Worm (Caenorhabditis elegans) whole organism, L3 larva: ENCODE data around the gene fah-1.
A peak's percentile ranks its signal among the peaks of the same experiment; 100 is the strongest.

Source experiments
- R02D3.7 ChIP-seq: fragments of 150-350 bp; optimal IDR thresholded peaks from 2 replicates; lab custom pipeline; 2014; ENCODE audit warnings: missing biosample characterization, missing genetic modification characterization
- aly-2 ChIP-seq: fragments of 150-350 bp; optimal IDR thresholded peaks from 2 replicates; lab custom pipeline; 2014; ENCODE audit warnings: missing biosample characterization, missing genetic modification characterization
- ama-1 ChIP-seq: fragments of 150-350 bp; optimal IDR thresholded peaks from 2 replicates; lab custom pipeline; 2018
- ceh-16 ChIP-seq: sonication (generic microtip); optimal IDR thresholded peaks from 2 replicates; lab custom pipeline; 2017; ENCODE audit warnings: missing biosample characterization, missing genetic modification characterization
- ceh-28 ChIP-seq: fragments of 150-350 bp; optimal IDR thresholded peaks from 2 replicates; lab custom pipeline; 2014; ENCODE audit warnings: missing biosample characterization, missing genetic modification reagents, missing genetic modification characterization
- ceh-82 ChIP-seq: fragments of 150-350 bp; optimal IDR thresholded peaks from 2 replicates; lab custom pipeline; 2014; ENCODE audit warnings: missing biosample characterization, missing genetic modification characterization
- daf-12 ChIP-seq: fragments of 150-350 bp; optimal IDR thresholded peaks from 2 replicates; lab custom pipeline; 2014; ENCODE audit warnings: missing biosample characterization, missing genetic modification reagents, missing genetic modification characterization
- egl-27 ChIP-seq: sonication (generic microtip); optimal IDR thresholded peaks from 4 replicates; lab custom pipeline; 2017; ENCODE audit warnings: missing biosample characterization, missing genetic modification reagents, missing genetic modification characterization
- egl-5 ChIP-seq: fragments of 150-350 bp; optimal IDR thresholded peaks from 2 replicates; lab custom pipeline; 2017; ENCODE audit warnings: missing biosample characterization, missing genetic modification reagents, missing genetic modification characterization, inconsistent platforms
- elt-1 ChIP-seq: fragments of 150-350 bp; optimal IDR thresholded peaks from 2 replicates; lab custom pipeline; 2014; ENCODE audit warnings: missing biosample characterization, missing genetic modification characterization
- elt-2 ChIP-seq: sonication (generic microtip); optimal IDR thresholded peaks from 2 replicates; lab custom pipeline; 2016; ENCODE audit warnings: missing genetic modification reagents, mild to moderate bottlenecking, missing genetic modification characterization, missing compliant biosample characterization
- elt-3 ChIP-seq, 3 experiments: fragments of 150-350 bp in 1 of 3; sonication (generic microtip) in 2 of 3; optimal IDR thresholded peaks; 2 replicates in 2 of 3; 4 replicates in 1 of 3; lab custom pipeline; 2014 to 2017; ENCODE audit warnings: missing biosample characterization in 3 of 3, missing genetic modification characterization in 3 of 3
- eor-1 ChIP-seq, 2 experiments: fragments of 150-350 bp; optimal IDR thresholded peaks; 2 replicates each; lab custom pipeline; 2014 to 2018; ENCODE audit warnings: missing biosample characterization in 2 of 2, missing genetic modification characterization in 2 of 2
- fkh-2 ChIP-seq: fragments of 150-350 bp; optimal IDR thresholded peaks from 2 replicates; lab custom pipeline; 2014; ENCODE audit warnings: missing biosample characterization, missing genetic modification reagents, missing genetic modification characterization
- fos-1 ChIP-seq: fragments of 150-350 bp; optimal IDR thresholded peaks from 2 replicates; lab custom pipeline; 2014; ENCODE audit warnings: missing biosample characterization, missing genetic modification characterization
- jun-1 ChIP-seq: fragments of 150-350 bp; optimal IDR thresholded peaks from 2 replicates; lab custom pipeline; 2014; ENCODE audit warnings: missing biosample characterization, missing genetic modification reagents, missing genetic modification characterization
- lin-15B ChIP-seq: fragments of 150-350 bp; optimal IDR thresholded peaks from 2 replicates; lab custom pipeline; 2014; ENCODE audit warnings: missing biosample characterization, missing genetic modification characterization
- lin-39 ChIP-seq: fragments of 150-350 bp; optimal IDR thresholded peaks from 2 replicates; lab custom pipeline; 2018; ENCODE audit warnings: missing biosample characterization, missing genetic modification reagents, missing genetic modification characterization
- lsy-12 ChIP-seq: sonication (generic microtip); optimal IDR thresholded peaks from 2 replicates; lab custom pipeline; 2016; ENCODE audit warnings: mild to moderate bottlenecking, missing genetic modification characterization, missing compliant biosample characterization
- mdl-1 ChIP-seq: fragments of 150-350 bp; optimal IDR thresholded peaks from 2 replicates; lab custom pipeline; 2014; ENCODE audit warnings: missing biosample characterization, missing genetic modification characterization
- nhr-12 ChIP-seq: fragments of 150-350 bp; optimal IDR thresholded peaks from 2 replicates; lab custom pipeline; 2014; ENCODE audit warnings: missing biosample characterization, missing genetic modification characterization
- nhr-23 ChIP-seq: fragments of 150-350 bp; optimal IDR thresholded peaks from 2 replicates; lab custom pipeline; 2014; ENCODE audit warnings: missing biosample characterization, missing genetic modification reagents, missing genetic modification characterization
- nhr-237 ChIP-seq: fragments of 150-350 bp; optimal IDR thresholded peaks from 2 replicates; lab custom pipeline; 2014; ENCODE audit warnings: missing biosample characterization, missing genetic modification characterization
- nhr-25 ChIP-seq: sonication (generic microtip); optimal IDR thresholded peaks from 2 replicates; lab custom pipeline; 2017; ENCODE audit warnings: missing biosample characterization, missing genetic modification characterization
- nhr-28 ChIP-seq: fragments of 150-350 bp; optimal IDR thresholded peaks from 2 replicates; lab custom pipeline; 2014; ENCODE audit warnings: missing biosample characterization, missing genetic modification characterization
- nhr-43 ChIP-seq: sonication (generic microtip); optimal IDR thresholded peaks from 2 replicates; lab custom pipeline; 2016; ENCODE audit warnings: mild to moderate bottlenecking, missing genetic modification characterization, missing compliant biosample characterization; ENCODE audit not compliant: poor library complexity, severe bottlenecking
- nhr-67 ChIP-seq: fragments of 150-350 bp; optimal IDR thresholded peaks from 2 replicates; lab custom pipeline; 2014; ENCODE audit warnings: missing biosample characterization, missing genetic modification characterization
- pha-4 ChIP-seq: fragments of 150-350 bp; optimal IDR thresholded peaks from 2 replicates; lab custom pipeline; 2014; ENCODE audit warnings: missing biosample characterization, missing genetic modification reagents, missing genetic modification characterization
- pqm-1 ChIP-seq: fragments of 150-350 bp; optimal IDR thresholded peaks from 2 replicates; lab custom pipeline; 2017; ENCODE audit warnings: missing biosample characterization, missing genetic modification characterization, inconsistent platforms
- skn-1 ChIP-seq: fragments of 150-350 bp; optimal IDR thresholded peaks from 2 replicates; lab custom pipeline; 2014; ENCODE audit warnings: missing biosample characterization, missing genetic modification characterization
- snpc-4 ChIP-seq: fragments of 150-350 bp; optimal IDR thresholded peaks from 2 replicates; lab custom pipeline; 2014; ENCODE audit warnings: missing biosample characterization, missing genetic modification characterization
- tbx-2 ChIP-seq: sonication (generic microtip); optimal IDR thresholded peaks from 2 replicates; lab custom pipeline; 2016; ENCODE audit warnings: mild to moderate bottlenecking, missing genetic modification characterization, missing compliant biosample characterization

The fah-1 gene

ce11 chrX:6456567-6456966, 7.9 kb upstream of the fah-1 start, which contains the start of gene pept-1:
TSS of gene pept-1 (plus strand) at chrX:6456872.
- peak; percentile 98 for TF ChIP-seq elt-2 (tag; lab: Kevin White, UChicago)
- TF ChIP-seq aly-2 (tag; lab: Kevin White, UChicago), result no peak
- TF ChIP-seq pqm-1, result peak; percentile 94
- TF ChIP-seq nhr-43, result no peak
- no peak for TF ChIP-seq egl-5
- TF ChIP-seq pha-4 (tag; lab: Kevin White, UChicago), result peak; percentile 16
- TF ChIP-seq skn-1 (tag; lab: Kevin White, UChicago), result peak; percentile 32
- TF ChIP-seq ama-1 (lab: Kevin White, UChicago), result no peak
- TF ChIP-seq nhr-25 (tag; lab: Kevin White, UChicago), result no peak

DNA sequence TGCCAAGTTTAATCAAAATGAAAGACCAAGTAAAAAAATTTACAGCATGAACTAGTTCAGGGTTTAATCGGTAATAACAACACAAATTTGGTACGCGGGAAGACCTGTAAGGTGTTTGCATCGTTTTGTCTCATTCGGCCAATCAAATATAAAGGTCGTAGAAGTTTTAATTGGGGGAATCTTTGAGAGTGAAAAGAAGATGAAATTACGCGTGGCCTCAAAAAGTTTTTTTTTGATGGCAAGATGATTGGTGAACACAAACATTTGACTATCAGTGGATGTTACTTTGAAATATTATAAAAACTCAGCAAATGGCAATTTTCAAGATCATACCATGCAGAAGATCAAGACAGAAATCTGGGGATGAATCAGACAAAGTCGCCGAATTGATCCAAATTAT, 6.4 kb upstream of the fah-1 start, which contains the start of gene nas-33:
Gene nas-33, minus strand, starts transcription at position 101 of the 400 bp plus-strand sequence.
- no peak for TF ChIP-seq snpc-4 (tag; lab: Kevin White, UChicago)
- no peak for TF ChIP-seq pqm-1
- TF ChIP-seq mdl-1 (tag; lab: Kevin White, UChicago), result no peak
- no peak for TF ChIP-seq pha-4 (tag; lab: Kevin White, UChicago)
- TF ChIP-seq egl-5, result no peak
- no peak for TF ChIP-seq lin-39 (tag; lab: Kevin White, UChicago)
- TF ChIP-seq ceh-28 (tag; lab: Kevin White, UChicago), result no peak
- no peak for TF ChIP-seq fos-1 (tag; lab: Kevin White, UChicago)
- no peak for TF ChIP-seq egl-27 (tag; lab: Kevin White, UChicago)
- no peak for TF ChIP-seq nhr-237
- TF ChIP-seq fkh-2 (tag; lab: Kevin White, UChicago), result no peak
- no peak for TF ChIP-seq daf-12
- no peak for TF ChIP-seq elt-1 (tag; lab: Kevin White, UChicago)
- TF ChIP-seq nhr-28 (tag; lab: Kevin White, UChicago), result no peak

DNA sequence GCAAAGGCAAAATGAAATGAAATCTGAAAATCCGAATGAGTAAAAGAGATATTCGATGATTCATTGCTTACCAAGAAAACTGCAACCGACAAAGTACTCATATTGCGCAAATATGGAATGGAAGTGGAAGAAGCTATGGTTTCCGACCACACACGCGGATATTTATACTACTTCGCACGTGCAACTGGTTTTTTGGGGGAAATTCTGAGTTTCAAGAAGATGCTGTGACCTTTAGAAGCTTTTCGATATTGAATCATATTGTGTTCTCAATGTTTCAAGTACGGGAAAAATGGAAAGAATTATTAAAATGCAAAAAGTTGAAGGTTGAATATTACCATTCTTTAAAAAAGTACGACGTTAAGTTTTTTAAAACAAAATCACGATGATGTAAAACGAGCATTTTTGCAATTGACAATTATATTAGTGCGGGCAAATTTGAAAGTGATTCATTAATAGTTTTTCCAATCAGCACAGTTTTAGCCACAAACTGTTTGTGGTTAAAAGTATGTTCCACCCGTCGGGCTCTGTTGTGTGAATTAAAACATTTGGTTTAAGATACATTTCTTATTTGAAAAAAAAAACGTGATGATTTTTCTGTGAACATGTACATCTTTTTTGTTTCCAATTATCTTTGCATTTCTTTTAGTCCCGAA, 2.2 kb upstream of the fah-1 start, which contains the start of the genes grl-6 and K10C2.6:
Gene grl-6, minus strand, starts transcription at position 101 of the 653 bp plus-strand sequence.
Gene K10C2.6, plus strand, starts transcription at position 603 of the 653 bp plus-strand sequence.
- no peak for TF ChIP-seq eor-1 (tag; optimal IDR thresholded peaks at IDR 0.05; lab: Kevin White, UChicago)
- TF ChIP-seq jun-1 (tag; lab: Kevin White, UChicago), result no peak
- no peak for TF ChIP-seq ceh-82
- TF ChIP-seq lin-15B (tag; lab: Kevin White, UChicago), result no peak
- TF ChIP-seq ceh-16 (tag; lab: Kevin White, UChicago), result no peak
- no peak for TF ChIP-seq nhr-28 (tag; lab: Kevin White, UChicago)
- TF ChIP-seq lsy-12 (tag; lab: Kevin White, UChicago), result no peak
- TF ChIP-seq nhr-12 (tag; lab: Kevin White, UChicago), result no peak
- TF ChIP-seq aly-2 (tag; lab: Kevin White, UChicago), result no peak
- TF ChIP-seq R02D3.7 (tag; lab: Kevin White, UChicago), result no peak
- no peak for TF ChIP-seq nhr-67 (tag; lab: Kevin White, UChicago)
- TF ChIP-seq tbx-2 (tag; lab: Kevin White, UChicago), result no peak
- TF ChIP-seq snpc-4 (tag; lab: Kevin White, UChicago), result no peak
- TF ChIP-seq nhr-25 (tag; lab: Kevin White, UChicago), result no peak

- TF ChIP-seq nhr-23 (tag; lab: Kevin White, UChicago) (no peak), elt-2 (tag; lab: Kevin White, UChicago) (peak; percentile 16)
Observed at ce11 chrX:6446564-6446963, 2.2 kb downstream of the fah-1 start, which contains the start of gene asp-14. TSS of gene asp-14 (minus strand) at chrX:6446664.

DNA sequence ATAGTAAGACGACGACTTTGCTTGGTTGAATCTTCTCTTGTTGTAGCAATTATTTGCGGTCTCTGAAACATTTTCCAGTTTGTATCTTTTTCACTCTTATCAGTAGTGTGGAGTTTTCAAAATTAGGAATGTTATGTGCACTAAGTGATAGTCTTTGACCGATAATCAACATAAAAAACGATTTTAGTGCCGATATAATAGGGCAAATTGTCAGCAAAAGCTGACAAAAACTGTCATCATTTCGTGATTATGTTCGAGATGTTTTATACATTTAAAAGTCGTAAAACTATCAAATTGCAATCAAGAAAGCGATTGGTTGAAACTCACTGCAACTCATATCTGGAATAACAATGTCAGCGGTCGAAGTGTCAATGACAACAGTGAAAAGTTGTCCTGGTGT, 3.5 kb downstream of the fah-1 start:
- peak; percentile 86 for TF ChIP-seq elt-2 (tag; lab: Kevin White, UChicago)
- peak; percentile 32 for TF ChIP-seq pqm-1
- peak; percentile 91 for TF ChIP-seq skn-1 (tag; lab: Kevin White, UChicago)
- no peak for TF ChIP-seq daf-12
- TF ChIP-seq lin-15B (tag; lab: Kevin White, UChicago), result no peak

- TF ChIP-seq elt-3 (tag; optimal IDR thresholded peaks at IDR 0.05; lab: Kevin White, UChicago) (no peak), nhr-23 (tag; lab: Kevin White, UChicago) (no peak), pha-4 (tag; lab: Kevin White, UChicago) (no peak), lsy-12 (tag; lab: Kevin White, UChicago) (no peak), fos-1 (tag; lab: Kevin White, UChicago) (no peak), mdl-1 (tag; lab: Kevin White, UChicago) (no peak)
Observed at ce11 chrX:6443373-6443772, 5.3 kb downstream of the fah-1 start, which contains the start of gene K10C2.7. TSS of gene K10C2.7 (minus strand) at chrX:6443473.
